Fruit fly (Drosophila melanogaster): ENCODE data around the gene Ptp61F.

Ptp61F gene

DNA sequence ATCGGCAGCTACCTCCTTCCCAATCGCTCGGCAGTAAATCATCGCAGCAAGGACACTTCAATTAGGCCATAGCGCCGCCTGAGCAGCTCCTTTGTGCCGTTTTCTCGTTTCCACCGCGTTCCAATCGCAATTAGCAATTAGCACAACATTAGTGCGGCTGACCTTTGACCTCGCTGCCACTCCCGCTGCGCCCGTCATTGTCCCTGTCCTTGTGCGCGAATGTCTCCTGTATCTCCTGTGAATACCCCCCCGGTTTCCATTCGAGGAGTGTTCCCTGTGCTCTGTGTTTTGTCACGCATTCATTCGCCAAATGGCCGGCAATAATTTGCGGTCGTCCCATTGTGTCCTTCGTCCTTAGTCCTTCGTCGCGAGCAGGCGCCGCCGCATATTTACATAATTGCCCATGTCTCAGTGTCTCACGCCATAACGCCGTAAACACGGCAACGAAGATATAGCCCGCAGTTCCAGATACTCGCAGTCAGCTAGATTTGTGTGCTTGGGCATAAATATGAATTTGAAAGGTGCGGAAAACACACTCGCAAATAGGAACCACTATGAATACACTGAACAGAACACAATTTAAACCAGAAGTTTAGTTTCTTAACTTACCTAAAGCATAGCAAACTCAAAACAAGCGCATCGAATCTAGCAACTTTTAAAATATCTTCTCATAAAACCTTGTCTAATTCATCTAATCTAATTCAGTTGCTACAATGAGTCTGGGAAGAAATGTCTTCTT is 64.5 kb downstream of the Ptp61F start, which contains the start of gene CG9168:
CG9168 (plus strand) TSS at position 689 of the 739 bp plus-strand sequence.
- TF ChIP-seq zen (tag; optimal IDR thresholded peaks at IDR 0.05) = peak; percentile 99
- TF ChIP-seq CG14014 (GFP tag; IDR thresholded peaks at IDR 0.05) = no peak
- TF ChIP-seq cad (GFP tag; optimal IDR thresholded peaks at IDR 0.05) = peak; percentile 85
- TF ChIP-seq abd-A (tag; optimal IDR thresholded peaks at IDR 0.05) = peak; percentile 9
- no peak for TF ChIP-seq onecut (GFP tag; IDR thresholded peaks at IDR 0.05)
- TF ChIP-seq CG30431 (GFP tag; optimal IDR thresholded peaks at IDR 0.05) = no peak
- no peak for TF ChIP-seq maf-S (GFP tag; optimal IDR thresholded peaks at IDR 0.05)
- peak; percentile 98 for TF ChIP-seq D (optimal IDR thresholded peaks at IDR 0.05)
- TF ChIP-seq D (GFP tag; optimal IDR thresholded peaks at IDR 0.05) = no peak
- TF ChIP-seq CG11247 (GFP tag; IDR thresholded peaks at IDR 0.05) = no peak
- peak in 1 of 2 experiments; percentile 83 for TF ChIP-seq tll (GFP tag; optimal IDR thresholded peaks at IDR 0.05)

DNA sequence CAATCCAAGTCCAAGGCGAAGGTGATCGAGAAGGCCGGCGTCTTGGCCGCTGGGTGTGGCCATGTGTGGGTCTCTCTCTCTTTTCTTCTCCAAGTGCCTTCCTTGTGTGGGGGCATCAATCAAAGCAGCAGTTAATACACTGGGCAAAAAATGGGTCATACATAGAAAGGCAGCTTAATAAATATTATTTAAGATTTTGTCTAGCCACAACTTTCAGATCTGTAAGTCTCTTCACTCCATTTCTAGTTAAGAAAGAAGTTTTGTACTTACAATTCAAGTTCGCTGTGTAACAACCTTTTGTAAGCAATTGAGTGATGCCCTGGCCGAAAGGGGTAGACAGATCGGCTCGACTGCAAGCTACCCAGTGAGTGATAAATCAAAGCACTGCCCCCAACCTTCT is 67.0 kb downstream of the Ptp61F start:
- 0 out of 2 replicates have a peak, but pooled peaks have one; percentile 20 for TF ChIP-seq chm (GFP tag; IDR thresholded peaks at IDR 0.05)
- TF ChIP-seq Mad (GFP tag; optimal IDR thresholded peaks at IDR 0.05) = no peak
- peak; percentile 26; the same call in 1 of the 2 replicates for TF ChIP-seq Xrp1 (GFP tag; IDR thresholded peaks at IDR 0.05)
- peak; percentile 40 for TF ChIP-seq CG11504 (tag; optimal IDR thresholded peaks at IDR 0.05)
- TF ChIP-seq Rx (GFP tag; IDR thresholded peaks at IDR 0.05) = no peak
- TF ChIP-seq CG4282 (GFP tag; optimal IDR thresholded peaks at IDR 0.05) = no peak
- TF ChIP-seq CG18262 (tag; optimal IDR thresholded peaks at IDR 0.05) = peak; percentile 17
- 0 out of 2 replicates have a peak, but pooled peaks have one; percentile 12 for TF ChIP-seq CG14667 (GFP tag; IDR thresholded peaks at IDR 0.05)
- peak; percentile 52 for TF ChIP-seq ftz-f1 (GFP tag; optimal IDR thresholded peaks at IDR 0.05)
- TF ChIP-seq vnd (GFP tag; IDR thresholded peaks at IDR 0.05; ENCODE audit: partially characterized antibody) = no peak
- TF ChIP-seq dpn (GFP tag; optimal IDR thresholded peaks at IDR 0.05) = no peak
- no peak for TF ChIP-seq repo (GFP tag; optimal IDR thresholded peaks at IDR 0.05)
- TF ChIP-seq CG17359 (tag; optimal IDR thresholded peaks at IDR 0.05) = peak; percentile 36
- peak; percentile 13; the same call in 1 of the 2 replicates for TF ChIP-seq ranshi (GFP tag; IDR thresholded peaks at IDR 0.05)
- no peak for TF ChIP-seq GATAe (GFP tag; conservative IDR thresholded peaks at IDR 0.05)
- TF ChIP-seq fd96Cb (tag; optimal IDR thresholded peaks at IDR 0.05) = peak; percentile 11
- peak; percentile 22; the same call in 1 of the 2 replicates for TF ChIP-seq CG10959 (GFP tag; IDR thresholded peaks at IDR 0.05)
- TF ChIP-seq nerfin-2 (GFP tag; IDR thresholded peaks at IDR 0.05; ENCODE audit: partially characterized antibody) = no peak
- 0 out of 3 replicates have a peak, but pooled peaks have one; percentile 51 for TF ChIP-seq zfh1 (GFP tag; IDR thresholded peaks at IDR 0.05)
- peak; percentile 37; the same call in 1 of the 2 replicates for TF ChIP-seq sisA (GFP tag; IDR thresholded peaks at IDR 0.05)
- peak; percentile 26; the same call in 1 of the 2 replicates for TF ChIP-seq HLH3B (GFP tag; IDR thresholded peaks at IDR 0.05)
- no peak for TF ChIP-seq CG15011 (GFP tag; optimal IDR thresholded peaks at IDR 0.05)
- peak; percentile 46 for TF ChIP-seq Blimp-1 (GFP tag; optimal IDR thresholded peaks at IDR 0.05)
- TF ChIP-seq vvl (GFP tag; IDR thresholded peaks at IDR 0.05) = 0 out of 2 replicates have a peak, but pooled peaks have one; percentile 10
- TF ChIP-seq sens (GFP tag) = peak; percentile 82
- TF ChIP-seq CrebB (tag; optimal IDR thresholded peaks at IDR 0.05) = no peak
- TF ChIP-seq pros (GFP tag; optimal IDR thresholded peaks at IDR 0.05) = peak; percentile 4
- TF ChIP-seq CG14965 (GFP tag; optimal IDR thresholded peaks at IDR 0.05; ENCODE audit: borderline replicate concordance) = no peak
- TF ChIP-seq abd-A (tag; optimal IDR thresholded peaks at IDR 0.05) = no peak
- peak; percentile 6 for TF ChIP-seq CG14710 (tag; optimal IDR thresholded peaks at IDR 0.05)
- peak; percentile 27 for TF ChIP-seq phol (tag; optimal IDR thresholded peaks at IDR 0.05)
- peak; percentile 14 for TF ChIP-seq CG2712 (tag; optimal IDR thresholded peaks at IDR 0.05)
- no peak for TF ChIP-seq NC2α (GFP tag; optimal IDR thresholded peaks at IDR 0.05)
- TF ChIP-seq wek (GFP tag; optimal IDR thresholded peaks at IDR 0.05) = no peak
- no peak for TF ChIP-seq chinmo (GFP tag; IDR thresholded peaks at IDR 0.05; ENCODE audit: partially characterized antibody)
- peak; percentile 15 for TF ChIP-seq CG1603 (tag; optimal IDR thresholded peaks at IDR 0.05)
- peak; percentile 3 for TF ChIP-seq CG18599 (GFP tag; optimal IDR thresholded peaks at IDR 0.05)
- TF ChIP-seq D19A (tag; optimal IDR thresholded peaks at IDR 0.05) = peak; percentile 3

Data from whole organism, embryonic.